Worm (Caenorhabditis elegans): ENCODE data around the gene pigk-1.

ce11 chrIV:11103501-11103900, 6.3 kb downstream of the pigk-1 start:
- TF ChIP-seq hnd-1 (tag; optimal IDR thresholded peaks at IDR 0.05) (no peak), ama-1 (optimal IDR thresholded peaks at IDR 0.05) (no peak), hmbx-1 (tag; optimal IDR thresholded peaks at IDR 0.05) (no peak), flt-1 (GFP tag; IDR thresholded peaks at IDR 0.05) (no peak), ceh-13 (GFP tag; optimal IDR thresholded peaks at IDR 0.05) (no peak), aly-1 (tag; optimal IDR thresholded peaks at IDR 0.05) (no peak)

Data from whole organism, early embryonic.